Fruit fly (Drosophila melanogaster) whole organism, prepupa: ENCODE results near the gene CG14860.

Experiments used
- Blimp-1 ChIP-seq: fragments of 200-800 bp; sonication (Bioruptor generic); optimal IDR thresholded peaks from 3 replicates; lab custom pipeline; 2017; ENCODE audit warnings: missing biosample characterization, missing genetic modification characterization, mild to moderate bottlenecking, moderate library complexity, missing genetic modification reagents
- CG10669 ChIP-seq: fragments of 200-800 bp; sonication (Bioruptor generic); optimal IDR thresholded peaks from 3 replicates; lab custom pipeline; 2018; ENCODE audit warnings: missing biosample characterization, mild to moderate bottlenecking, missing genetic modification characterization, moderate library complexity
- CG11762 ChIP-seq: fragments of 200-800 bp; sonication (Bioruptor generic); optimal IDR thresholded peaks from 3 replicates; lab custom pipeline; 2016; ENCODE audit warnings: missing biosample characterization, missing genetic modification characterization; ENCODE audit not compliant: insufficient read depth
- CG15336 ChIP-seq: fragments of 200-800 bp; sonication (Bioruptor generic); IDR thresholded peaks from 2 replicates; pipeline ENCODE4 v1.3.6; 2022; ENCODE audit warnings: missing biosample characterization, missing genetic modification characterization
- CG1621 ChIP-seq: fragments of 200-800 bp; sonication (Bioruptor generic); optimal IDR thresholded peaks from 3 replicates; lab custom pipeline; 2018; ENCODE audit warnings: missing biosample characterization, mild to moderate bottlenecking, missing genetic modification characterization
- CG3032 ChIP-seq: fragments of 200-800 bp; optimal IDR thresholded peaks from 2 replicates; lab custom pipeline; 2019; ENCODE audit warnings: missing biosample characterization, mild to moderate bottlenecking, missing genetic modification characterization, moderate library complexity
- CG31627 ChIP-seq: fragments of 200-800 bp; sonication (Bioruptor generic); optimal IDR thresholded peaks from 3 replicates; lab custom pipeline; 2016; ENCODE audit warnings: missing biosample characterization, missing genetic modification characterization
- CG32006 ChIP-seq: fragments of 200-800 bp; sonication (Bioruptor generic); optimal IDR thresholded peaks from 3 replicates; lab custom pipeline; 2017; ENCODE audit warnings: missing biosample characterization, mild to moderate bottlenecking, missing genetic modification characterization
- CG34406 ChIP-seq: fragments of 200-800 bp; sonication (Bioruptor generic); optimal IDR thresholded peaks from 3 replicates; lab custom pipeline; 2016; ENCODE audit warnings: missing biosample characterization, missing genetic modification characterization
- CG4318 ChIP-seq: fragments of 200-800 bp; sonication (Bioruptor generic); optimal IDR thresholded peaks from 3 replicates; lab custom pipeline; 2017; ENCODE audit warnings: missing biosample characterization, mild to moderate bottlenecking, missing genetic modification characterization
- CG6163 ChIP-seq: fragments of 200-800 bp; sonication (Bioruptor generic); IDR thresholded peaks from 3 replicates; pipeline ENCODE4 v1.3.6; 2022; ENCODE audit warnings: missing biosample characterization, missing genetic modification characterization
- CG6276 ChIP-seq: fragments of 200-800 bp; sonication (Bioruptor generic); optimal IDR thresholded peaks from 2 replicates; lab custom pipeline; 2017; ENCODE audit warnings: missing biosample characterization, mild to moderate bottlenecking, missing genetic modification characterization
- CG6792 ChIP-seq: fragments of 200-800 bp; sonication (Bioruptor generic); optimal IDR thresholded peaks from 3 replicates; lab custom pipeline; 2016; ENCODE audit warnings: missing biosample characterization, missing genetic modification characterization
- CG6808 ChIP-seq: fragments of 200-800 bp; sonication (Bioruptor generic); optimal IDR thresholded peaks from 3 replicates; lab custom pipeline; 2017; ENCODE audit warnings: missing biosample characterization, missing genetic modification characterization, mild to moderate bottlenecking, moderate library complexity, missing genetic modification reagents
- CG6854 ChIP-seq: fragments of 200-800 bp; sonication (Bioruptor generic); optimal IDR thresholded peaks from 2 replicates; lab custom pipeline; 2017; ENCODE audit warnings: missing biosample characterization, mild to moderate bottlenecking, missing genetic modification characterization
- CG8119 ChIP-seq: fragments of 200-800 bp; sonication (Bioruptor generic); IDR thresholded peaks from 3 replicates; pipeline ENCODE4 v1.3.6; 2022; ENCODE audit warnings: missing biosample characterization, missing genetic modification characterization
- CG8319 ChIP-seq: fragments of 200-800 bp; sonication (Bioruptor generic); optimal IDR thresholded peaks from 3 replicates; lab custom pipeline; 2016; ENCODE audit warnings: missing biosample characterization, missing genetic modification characterization
- CG8632 ChIP-seq: fragments of 200-800 bp; sonication (Bioruptor generic); optimal IDR thresholded peaks from 3 replicates; lab custom pipeline; 2016; ENCODE audit warnings: missing biosample characterization, missing genetic modification characterization
- CG9139 ChIP-seq: fragments of 200-800 bp; sonication (Bioruptor generic); optimal IDR thresholded peaks from 3 replicates; lab custom pipeline; 2017; ENCODE audit warnings: missing biosample characterization, mild to moderate bottlenecking, missing genetic modification characterization
- Eip75B ChIP-seq: fragments of 200-800 bp; sonication (Bioruptor generic); optimal IDR thresholded peaks from 3 replicates; lab custom pipeline; 2016; ENCODE audit warnings: missing biosample characterization, missing genetic modification characterization
- Eip78C ChIP-seq: fragments of 200-800 bp; sonication (Bioruptor generic); peaks from one replicate; lab custom pipeline; 2016; ENCODE audit warnings: missing biosample characterization, missing genetic modification characterization
- Eip93F ChIP-seq: fragments of 200-800 bp; sonication (Bioruptor generic); optimal IDR thresholded peaks from 2 replicates; lab custom pipeline; 2016; ENCODE audit warnings: missing biosample characterization, mild to moderate bottlenecking, missing genetic modification characterization
- Ets21C ChIP-seq: fragments of 200-800 bp; sonication (Bioruptor generic); optimal IDR thresholded peaks from 3 replicates; lab custom pipeline; 2016; ENCODE audit warnings: missing biosample characterization, missing genetic modification characterization
- Ets96B ChIP-seq: fragments of 200-800 bp; optimal IDR thresholded peaks from 2 replicates; lab custom pipeline; 2019; ENCODE audit warnings: missing biosample characterization, mild to moderate bottlenecking, missing genetic modification characterization, moderate library complexity
- Gug ChIP-seq: fragments of 200-800 bp; sonication (Bioruptor generic); IDR thresholded peaks from 2 replicates; pipeline ENCODE4 v1.3.6; 2022; ENCODE audit warnings: missing biosample characterization, missing genetic modification characterization
- Hr38 ChIP-seq: sonication (Bioruptor generic); optimal IDR thresholded peaks from 2 replicates; lab custom pipeline; 2016; ENCODE audit warnings: missing biosample characterization, missing genetic modification characterization
- Hr39 ChIP-seq: fragments of 200-800 bp; sonication (Bioruptor generic); optimal IDR thresholded peaks from 2 replicates; lab custom pipeline; 2016; ENCODE audit warnings: missing biosample characterization, missing genetic modification characterization
- Met ChIP-seq: fragments of 200-800 bp; sonication (Bioruptor generic); optimal IDR thresholded peaks from 3 replicates; lab custom pipeline; 2016; ENCODE audit warnings: missing biosample characterization, missing genetic modification characterization
- OdsH ChIP-seq: fragments of 200-800 bp; sonication (Bioruptor generic); optimal IDR thresholded peaks from 3 replicates; lab custom pipeline; 2016; ENCODE audit warnings: missing biosample characterization, missing genetic modification characterization
- Smox ChIP-seq: fragments of 200-800 bp; sonication (Bioruptor generic); optimal IDR thresholded peaks from 3 replicates; lab custom pipeline; 2016; ENCODE audit warnings: missing biosample characterization, missing genetic modification characterization
- Sox102F ChIP-seq: fragments of 200-800 bp; sonication (Bioruptor generic); optimal IDR thresholded peaks from 2 replicates; lab custom pipeline; 2016; ENCODE audit warnings: missing biosample characterization, mild to moderate bottlenecking, missing genetic modification characterization
- Sox14 ChIP-seq: fragments of 200-800 bp; sonication (Bioruptor generic); optimal IDR thresholded peaks from 3 replicates; lab custom pipeline; 2016; ENCODE audit warnings: missing biosample characterization, missing genetic modification characterization
- achi ChIP-seq: fragments of 200-800 bp; sonication (Bioruptor generic); optimal IDR thresholded peaks from 3 replicates; lab custom pipeline; 2016; ENCODE audit warnings: missing biosample characterization, missing genetic modification characterization
- acj6 ChIP-seq: fragments of 200-800 bp; sonication (Bioruptor generic); optimal IDR thresholded peaks from 3 replicates; lab custom pipeline; 2016; ENCODE audit warnings: missing biosample characterization, missing genetic modification characterization
- cyc ChIP-seq: fragments of 200-800 bp; sonication (Bioruptor generic); optimal IDR thresholded peaks from 3 replicates; lab custom pipeline; 2016; ENCODE audit warnings: missing biosample characterization, missing genetic modification characterization
- dsx ChIP-seq: fragments of 200-800 bp; optimal IDR thresholded peaks from 3 replicates; lab custom pipeline; 2019; ENCODE audit warnings: missing biosample characterization, mild to moderate bottlenecking, missing genetic modification characterization, moderate library complexity; ENCODE audit not compliant: poor library complexity, severe bottlenecking
- eg ChIP-seq: fragments of 200-800 bp; sonication (Bioruptor generic); IDR thresholded peaks from 3 replicates; pipeline ENCODE4 v1.3.6; 2022; ENCODE audit warnings: missing biosample characterization, missing genetic modification characterization
- esn ChIP-seq: fragments of 200-800 bp; sonication (Bioruptor generic); optimal IDR thresholded peaks from 2 replicates; lab custom pipeline; 2016; ENCODE audit warnings: missing biosample characterization, mild to moderate bottlenecking, missing genetic modification characterization, moderate library complexity
- fd59A ChIP-seq: fragments of 200-800 bp; sonication (Bioruptor generic); optimal IDR thresholded peaks from 2 replicates; lab custom pipeline; 2017; ENCODE audit warnings: missing biosample characterization, mild to moderate bottlenecking, missing genetic modification characterization, missing genetic modification reagents
- fd85E ChIP-seq: fragments of 200-800 bp; sonication (Bioruptor generic); optimal IDR thresholded peaks from 3 replicates; lab custom pipeline; 2016; ENCODE audit warnings: missing biosample characterization, missing genetic modification characterization
- lz ChIP-seq: fragments of 200-800 bp; sonication (Bioruptor generic); optimal IDR thresholded peaks from 3 replicates; lab custom pipeline; 2016; ENCODE audit warnings: missing biosample characterization, missing genetic modification characterization
- net ChIP-seq: fragments of 200-800 bp; sonication (Bioruptor generic); optimal IDR thresholded peaks from 3 replicates; lab custom pipeline; 2016; ENCODE audit warnings: missing biosample characterization, missing genetic modification characterization
- pdm3 ChIP-seq: fragments of 200-800 bp; sonication (Bioruptor generic); optimal IDR thresholded peaks from 3 replicates; lab custom pipeline; 2016; ENCODE audit warnings: missing biosample characterization, missing genetic modification characterization
- salr ChIP-seq, 2 experiments: fragments of 200-800 bp; sonication (Bioruptor generic); optimal IDR thresholded peaks; 3 replicates each; lab custom pipeline; 2016 to 2018; ENCODE audit warnings: missing biosample characterization in 2 of 2, missing genetic modification characterization in 2 of 2, mild to moderate bottlenecking in 1 of 2
- spab ChIP-seq: fragments of 200-800 bp; sonication (Bioruptor generic); optimal IDR thresholded peaks from 2 replicates; lab custom pipeline; 2017; ENCODE audit warnings: missing biosample characterization, mild to moderate bottlenecking, missing genetic modification characterization, missing genetic modification reagents
- svp ChIP-seq: fragments of 200-800 bp; sonication (Bioruptor generic); peaks from one replicate; lab custom pipeline; 2016; ENCODE audit warnings: missing biosample characterization, missing genetic modification characterization
- topi ChIP-seq: fragments of 200-800 bp; sonication (Bioruptor generic); optimal IDR thresholded peaks from 3 replicates; lab custom pipeline; 2016; ENCODE audit warnings: missing biosample characterization, missing genetic modification characterization
- vri ChIP-seq: fragments of 200-800 bp; sonication (Bioruptor generic); optimal IDR thresholded peaks from 3 replicates; lab custom pipeline; 2016; ENCODE audit warnings: missing biosample characterization, mild to moderate bottlenecking, missing genetic modification characterization

Gene CG14860

DNA sequence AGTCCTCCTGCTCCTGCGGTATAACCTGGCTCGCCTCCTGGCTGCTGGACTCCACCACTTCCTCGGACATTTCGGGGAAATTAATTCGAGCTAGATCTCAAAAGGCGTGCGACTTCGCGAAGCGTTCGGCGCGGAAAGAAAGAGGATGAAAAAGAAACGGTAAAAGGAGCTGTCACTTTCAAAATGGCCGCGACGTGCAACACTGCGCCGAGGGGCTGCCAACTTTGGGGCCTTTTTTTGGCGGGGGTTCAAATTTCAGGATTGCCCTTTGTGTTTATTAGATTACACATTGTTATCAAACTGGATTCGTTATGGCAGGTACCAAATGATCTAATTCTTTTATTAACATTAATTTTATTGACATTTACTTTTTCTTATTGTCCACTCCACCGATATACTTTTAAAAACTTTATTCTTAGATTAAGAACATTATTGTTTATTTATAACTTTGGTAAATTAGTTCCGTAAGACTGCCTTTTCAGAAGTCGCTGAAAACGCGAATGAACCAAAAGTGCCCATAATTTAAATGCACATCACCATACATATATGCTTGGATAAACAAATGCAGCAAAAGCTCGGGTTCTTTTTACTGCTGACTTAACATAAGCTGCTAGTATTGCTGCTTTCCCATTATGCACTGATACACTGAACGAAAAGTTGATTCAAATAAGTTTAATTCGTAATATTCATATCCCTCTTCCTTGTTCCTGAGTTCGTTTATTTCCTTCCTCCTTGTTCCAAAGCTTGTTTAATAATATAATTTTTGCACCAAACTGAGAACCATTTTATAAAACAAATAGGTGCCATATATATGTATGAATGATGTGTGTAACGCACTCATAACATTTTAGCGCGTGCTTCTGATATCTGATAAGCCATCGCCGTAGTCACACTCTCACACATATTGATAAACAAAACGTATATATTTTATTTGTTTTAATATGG lies 7.1 kb downstream of the CG14860 start, which contains the start of gene RpS5b (continued):
- TF ChIP-seq Gug (GFP tag; lab: Robert Waterston, UW) (no peak), CG6792 (GFP tag; lab: Kevin White, UChicago) (no peak), CG6276 (GFP tag; lab: Kevin White, UChicago) (no peak), CG6854 (GFP tag; lab: Kevin White, UChicago) (peak; percentile 5), acj6 (GFP tag; lab: Kevin White, UChicago) (no peak), Sox14 (peak; percentile 19), CG1621 (tag; lab: Kevin White, UChicago) (no peak), fd85E (GFP tag; lab: Kevin White, UChicago) (no peak), Smox (GFP tag; lab: Kevin White, UChicago) (no peak), CG10669 (no peak), pdm3 (no peak), salr (GFP tag; optimal IDR thresholded peaks at IDR 0.05; lab: Kevin White, UChicago) (no peak), dsx (GFP tag; lab: Kevin White, UChicago) (no peak), spab (GFP tag; lab: Kevin White, UChicago) (no peak), CG3032 (tag; lab: Kevin White, UChicago) (no peak), CG11762 (GFP tag; lab: Kevin White, UChicago) (no peak), Eip93F (GFP tag; lab: Kevin White, UChicago) (no peak), Met (GFP tag; lab: Kevin White, UChicago) (peak; percentile 28), achi (peak; percentile 98), CG15336 (no peak), CG6808 (GFP tag; lab: Kevin White, UChicago) (no peak), CG34406 (no peak), topi (no peak), CG8119 (GFP tag; lab: Robert Waterston, UW) (no peak), CG8632 (GFP tag; lab: Kevin White, UChicago) (no peak), CG4318 (GFP tag; lab: Kevin White, UChicago) (no peak), Ets96B (tag; lab: Kevin White, UChicago) (no peak), OdsH (GFP tag; lab: Kevin White, UChicago) (no peak), Blimp-1 (GFP tag; lab: Kevin White, UChicago) (peak; percentile 61)

DNA sequence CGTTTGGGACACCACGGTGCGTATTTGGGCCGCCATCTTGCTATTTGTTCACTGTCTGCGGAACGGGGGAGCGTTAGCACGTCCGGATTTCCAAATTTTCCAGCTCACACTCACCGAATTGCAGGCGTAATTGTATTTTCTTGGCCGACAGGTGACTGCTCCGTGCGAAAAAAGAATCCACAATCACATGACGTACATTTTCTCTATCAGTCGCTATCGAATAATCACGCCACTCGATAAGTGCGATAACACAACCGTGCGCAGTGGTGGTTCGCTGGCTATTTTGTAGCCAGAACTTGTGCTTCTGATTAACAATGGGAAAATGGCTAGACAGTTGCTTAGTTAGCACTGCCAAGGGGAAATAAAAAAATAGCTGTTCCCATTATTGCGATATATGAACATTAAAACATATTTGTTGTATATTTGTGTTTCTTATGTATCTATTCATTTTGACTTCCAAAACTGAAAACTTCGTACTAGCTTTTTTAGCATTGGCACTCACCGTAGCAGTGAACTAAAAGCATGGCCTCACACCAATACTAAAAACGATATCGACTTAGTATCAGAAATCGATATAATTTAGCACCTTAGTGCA lies 9.3 kb downstream of the CG14860 start, which contains the start of gene VhaPPA1-1:
Gene VhaPPA1-1 (minus strand): TSS at position 225 of the 595 bp plus-strand sequence.
- TF ChIP-seq Ets96B (tag; lab: Kevin White, UChicago): no peak
- TF ChIP-seq svp (GFP tag; lab: Kevin White, UChicago): peak; percentile 68
- no peak for TF ChIP-seq vri (GFP tag; lab: Kevin White, UChicago)
- no peak for TF ChIP-seq CG9139 (GFP tag; lab: Kevin White, UChicago)
- no peak for TF ChIP-seq eg
- no peak for TF ChIP-seq cyc (GFP tag; lab: Kevin White, UChicago)
- TF ChIP-seq CG15336: 0 out of 2 replicates have a peak, but pooled peaks have one; percentile 40
- TF ChIP-seq CG31627 (GFP tag; lab: Kevin White, UChicago): no peak
- TF ChIP-seq Hr38 (GFP tag; lab: Kevin White, UChicago): no peak
- no peak for TF ChIP-seq CG32006
- peak; percentile 12 for TF ChIP-seq Eip75B
- TF ChIP-seq CG6163: no peak
- no peak for TF ChIP-seq Hr39 (GFP tag; lab: Kevin White, UChicago)
- TF ChIP-seq lz (GFP tag; lab: Kevin White, UChicago): peak; percentile 18
- peak; percentile 39 for TF ChIP-seq Eip78C (GFP tag; lab: Kevin White, UChicago)
- TF ChIP-seq CG8632 (GFP tag; lab: Kevin White, UChicago): no peak
- TF ChIP-seq CG6276 (GFP tag; lab: Kevin White, UChicago): no peak
- TF ChIP-seq CG8319 (GFP tag; lab: Kevin White, UChicago): no peak
- TF ChIP-seq fd59A (GFP tag; lab: Kevin White, UChicago): no peak
- no peak for TF ChIP-seq Ets21C (GFP tag; lab: Kevin White, UChicago)
- no peak for TF ChIP-seq Eip93F (GFP tag; lab: Kevin White, UChicago)
- no peak for TF ChIP-seq CG8119 (GFP tag; lab: Robert Waterston, UW)
- TF ChIP-seq net: no peak
- peak; percentile 19 for TF ChIP-seq topi
- TF ChIP-seq Sox102F: no peak
- TF ChIP-seq esn (GFP tag; lab: Kevin White, UChicago): peak; percentile 8
- TF ChIP-seq Sox14: peak; percentile 59
- TF ChIP-seq acj6 (GFP tag; lab: Kevin White, UChicago): no peak
